Worm (Caenorhabditis elegans): Measurements from ENCODE around the gene F54H12.2.

DNA sequence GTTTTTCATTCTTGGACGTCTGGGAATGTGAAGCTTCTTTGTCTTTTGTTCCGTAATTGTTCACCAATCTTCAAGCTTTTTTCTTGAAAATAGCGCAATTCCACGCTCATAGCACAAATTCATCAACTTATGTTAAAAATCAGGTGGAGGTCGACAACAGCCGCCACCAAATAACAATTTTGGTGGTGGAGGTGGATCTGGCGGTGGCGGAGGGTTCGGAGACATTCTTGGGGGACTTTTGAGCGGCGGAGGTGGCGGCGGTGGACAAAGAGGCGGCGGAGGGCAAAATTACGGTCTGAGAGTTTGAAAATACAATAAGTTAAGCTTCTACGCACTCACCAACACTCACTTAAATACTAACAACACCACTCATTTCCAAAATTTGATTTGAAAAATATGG lies 17.6 kb downstream of the F54H12.2 start:
- TF ChIP-seq sem-2 (GFP tag; optimal IDR thresholded peaks at IDR 0.05), result no peak
- TF ChIP-seq M03D4.4 (tag; optimal IDR thresholded peaks at IDR 0.05), result no peak
- TF ChIP-seq nhr-12 (tag; optimal IDR thresholded peaks at IDR 0.05), result no peak
- TF ChIP-seq unc-120 (tag; optimal IDR thresholded peaks at IDR 0.05; ENCODE audit: poor library complexity, severe bottlenecking), result no peak
- no peak for TF ChIP-seq sptf-1 (tag; optimal IDR thresholded peaks at IDR 0.05)
- no peak for TF ChIP-seq snpc-4 (tag; optimal IDR thresholded peaks at IDR 0.05)
- TF ChIP-seq nhr-237 (tag; optimal IDR thresholded peaks at IDR 0.05), result no peak
- TF ChIP-seq unc-62 (GFP tag; optimal IDR thresholded peaks at IDR 0.05), result no peak
- no peak for TF ChIP-seq flh-1 (GFP tag; optimal IDR thresholded peaks at IDR 0.05)
- TF ChIP-seq nhr-28 (tag; optimal IDR thresholded peaks at IDR 0.05), result no peak

Measured in whole organism, mixed stage, embryonic.